Worm (Caenorhabditis elegans) whole organism, L4 larva: ENCODE data around the gene rabx-5.
A peak's percentile ranks its signal among the peaks of the same experiment; 100 is the strongest.

Experiments used
- Y48G9A.11 ChIP-seq: fragments of 200-800 bp; sonication (Bioruptor generic); IDR thresholded peaks from 2 replicates; pipeline ENCODE4 v1.3.6; 2022; ENCODE audit warnings: missing genetic modification reagents, missing genetic modification characterization, missing compliant biosample characterization
- aha-1 ChIP-seq: fragments of 150-350 bp; peaks from one replicate; lab custom pipeline; 2014; ENCODE audit warnings: missing biosample characterization, missing genetic modification characterization
- ceh-20 ChIP-seq: fragments of 200-800 bp; sonication (Bioruptor generic); IDR thresholded peaks from 2 replicates; pipeline ENCODE4 v1.3.6; 2022; ENCODE audit warnings: missing genetic modification reagents, missing genetic modification characterization, missing compliant biosample characterization
- ceh-82 ChIP-seq: sonication (generic microtip); optimal IDR thresholded peaks from 2 replicates; lab custom pipeline; 2017; ENCODE audit warnings: missing biosample characterization, missing genetic modification characterization
- cey-2 ChIP-seq: sonication (generic microtip); optimal IDR thresholded peaks from 3 replicates; lab custom pipeline; 2017; ENCODE audit warnings: missing genetic modification characterization, mild to moderate bottlenecking, missing compliant biosample characterization, antibody characterized with exemption, borderline replicate concordance; ENCODE audit not compliant: insufficient read depth
- daf-16 ChIP-seq, 3 experiments: sonication (generic microtip); optimal IDR thresholded peaks; 2 replicates each; lab custom pipeline; 2016 to 2017; ENCODE audit warnings: missing genetic modification characterization in 3 of 3, missing genetic modification reagents in 3 of 3, mild to moderate bottlenecking in 2 of 3, missing compliant biosample characterization in 2 of 3, missing biosample characterization in 1 of 3, moderate library complexity in 1 of 3
- dmd-6 ChIP-seq: fragments of 200-800 bp; sonication (Bioruptor generic); IDR thresholded peaks from 2 replicates; pipeline ENCODE4 v1.3.6; 2022; ENCODE audit warnings: missing genetic modification reagents, missing genetic modification characterization, missing compliant biosample characterization
- dpl-1 ChIP-seq: fragments of 150-350 bp; optimal IDR thresholded peaks from 2 replicates; lab custom pipeline; 2014; ENCODE audit warnings: missing biosample characterization, missing genetic modification reagents, missing genetic modification characterization
- dve-1 ChIP-seq: sonication (generic microtip); optimal IDR thresholded peaks from 2 replicates; lab custom pipeline; 2017; ENCODE audit warnings: antibody characterized with exemption, mild to moderate bottlenecking, missing genetic modification characterization, missing compliant biosample characterization; ENCODE audit not compliant: insufficient read depth
- egl-43 ChIP-seq: fragments of 200-800 bp; sonication (Bioruptor generic); IDR thresholded peaks from 2 replicates; pipeline ENCODE4 v1.3.6; 2022; ENCODE audit warnings: missing genetic modification reagents, missing genetic modification characterization, missing compliant biosample characterization
- fkh-10 ChIP-seq: fragments of 150-350 bp; optimal IDR thresholded peaks from 2 replicates; lab custom pipeline; 2014; ENCODE audit warnings: missing biosample characterization, missing genetic modification reagents, missing genetic modification characterization
- fos-1 ChIP-seq: fragments of 150-350 bp; optimal IDR thresholded peaks from 2 replicates; lab custom pipeline; 2014; ENCODE audit warnings: missing biosample characterization, missing genetic modification characterization
- hif-1 ChIP-seq, 2 experiments: sonication (generic microtip); optimal IDR thresholded peaks; 2 replicates each; lab custom pipeline; 2016 to 2017; ENCODE audit warnings: missing compliant biosample characterization in 2 of 2, missing genetic modification characterization in 2 of 2, missing genetic modification reagents in 2 of 2, missing genotype in 2 of 2, mild to moderate bottlenecking in 1 of 2
- hlh-30 ChIP-seq: sonication (generic microtip); optimal IDR thresholded peaks from 2 replicates; lab custom pipeline; 2017; ENCODE audit warnings: antibody characterized with exemption, mild to moderate bottlenecking, missing genetic modification characterization, missing compliant biosample characterization; ENCODE audit not compliant: insufficient read depth
- hmg-1.1 ChIP-seq: fragments of 200-800 bp; sonication (Bioruptor generic); IDR thresholded peaks from 2 replicates; pipeline ENCODE4 v1.3.6; 2022; ENCODE audit warnings: missing genetic modification reagents, missing genetic modification characterization, missing compliant biosample characterization
- lin-1 ChIP-seq: fragments of 200-800 bp; sonication (Bioruptor generic); IDR thresholded peaks from 2 replicates; pipeline ENCODE4 v1.3.6; 2022; ENCODE audit warnings: missing genetic modification reagents, missing genetic modification characterization, missing compliant biosample characterization
- lin-29 ChIP-seq: fragments of 200-800 bp; sonication (Bioruptor generic); IDR thresholded peaks from 2 replicates; pipeline ENCODE4 v1.3.6; 2022; ENCODE audit warnings: missing genetic modification reagents, missing genetic modification characterization, missing compliant biosample characterization
- lsy-2 ChIP-seq, 2 experiments: fragments of 150-350 bp in 1 of 2; sonication (generic microtip) in 1 of 2; optimal IDR thresholded peaks; 2 replicates each; lab custom pipeline; 2014 to 2017; ENCODE audit warnings: missing biosample characterization in 2 of 2, missing genetic modification characterization in 2 of 2
- mdl-1 ChIP-seq, 2 experiments: fragments of 150-350 bp in 1 of 2; sonication (generic microtip) in 1 of 2; optimal IDR thresholded peaks; 2 replicates each; lab custom pipeline; 2014 to 2017; ENCODE audit warnings: missing biosample characterization in 2 of 2, missing genetic modification characterization in 2 of 2
- mxl-3 ChIP-seq: fragments of 200-800 bp; sonication (Bioruptor generic); optimal IDR thresholded peaks from 2 replicates; lab custom pipeline; 2018; ENCODE audit warnings: mild to moderate bottlenecking, missing genetic modification characterization, missing compliant biosample characterization
- nhr-102 ChIP-seq: sonication (generic microtip); optimal IDR thresholded peaks from 2 replicates; lab custom pipeline; 2016; ENCODE audit warnings: mild to moderate bottlenecking, missing genetic modification characterization, moderate library complexity, missing compliant biosample characterization
- nhr-237 ChIP-seq: sonication (generic microtip); optimal IDR thresholded peaks from 2 replicates; lab custom pipeline; 2017; ENCODE audit warnings: missing biosample characterization, missing genetic modification characterization
- nhr-25 ChIP-seq: sonication (generic microtip); optimal IDR thresholded peaks from 2 replicates; lab custom pipeline; 2017; ENCODE audit warnings: missing genetic modification characterization, mild to moderate bottlenecking, missing compliant biosample characterization, antibody characterized with exemption, moderate library complexity, borderline replicate concordance; ENCODE audit not compliant: insufficient read depth
- nhr-28 ChIP-seq: fragments of 150-350 bp; optimal IDR thresholded peaks from 2 replicates; lab custom pipeline; 2014; ENCODE audit warnings: missing biosample characterization, missing genetic modification characterization
- pqm-1 ChIP-seq: sonication (generic microtip); optimal IDR thresholded peaks from 2 replicates; lab custom pipeline; 2017; ENCODE audit warnings: missing biosample characterization, missing genetic modification characterization
- sdz-12 ChIP-seq: fragments of 200-800 bp; sonication (Bioruptor generic); optimal IDR thresholded peaks from 2 replicates; lab custom pipeline; 2018; ENCODE audit warnings: mild to moderate bottlenecking, missing genetic modification characterization, missing compliant biosample characterization
- set-16 ChIP-seq: fragments of 200-800 bp; sonication (Bioruptor generic); IDR thresholded peaks from 2 replicates; pipeline ENCODE4 v1.3.6; 2022; ENCODE audit warnings: missing genetic modification reagents, missing genetic modification characterization, missing compliant biosample characterization
- snpc-1.2 ChIP-seq: fragments of 200-800 bp; sonication (Bioruptor generic); IDR thresholded peaks from 2 replicates; pipeline ENCODE4 v1.3.6; 2022; ENCODE audit warnings: missing genetic modification reagents, missing genetic modification characterization, missing compliant biosample characterization
- spr-3 ChIP-seq: fragments of 200-800 bp; sonication (Bioruptor generic); optimal IDR thresholded peaks from 2 replicates; lab custom pipeline; 2018; ENCODE audit warnings: mild to moderate bottlenecking, missing genetic modification characterization, missing compliant biosample characterization
- unc-62 ChIP-seq, 3 experiments: fragments of 150-350 bp in 1 of 3; sonication (generic microtip); optimal IDR thresholded peaks in 2 of 3; peaks in 1 of 3; 1 replicate in 1 of 3; 2 replicates in 2 of 3; lab custom pipeline; 2014 to 2017; ENCODE audit warnings: missing biosample characterization in 3 of 3, missing genetic modification characterization in 3 of 3, missing genetic modification reagents in 3 of 3, missing genotype in 1 of 3

rabx-5 gene

ce11 chrIII:10656069-10656468 lies 50.9 kb downstream of the rabx-5 start:
- no peak for TF ChIP-seq hif-1 (tag; optimal IDR thresholded peaks at IDR 0.05; lab: Kevin White, UChicago)
- peak; percentile 26 for TF ChIP-seq nhr-28 (tag; lab: Kevin White, UChicago)
- peak; percentile 57 for TF ChIP-seq pqm-1
- TF ChIP-seq dpl-1 (GFP tag; lab: Kevin White, UChicago), result peak; percentile 5
- TF ChIP-seq dmd-6 (GFP tag; lab: Robert Waterston, UW), result peak; percentile 46; the same call in 1 of the 2 replicates
- no peak for TF ChIP-seq lin-1
- TF ChIP-seq dve-1, result peak; percentile 39
- TF ChIP-seq daf-16 (GFP tag; optimal IDR thresholded peaks at IDR 0.05; lab: Kevin White, UChicago), result no peak
- TF ChIP-seq daf-16 (tag; optimal IDR thresholded peaks at IDR 0.05; lab: Kevin White, UChicago), result peak; percentile 37

- TF ChIP-seq aha-1 (tag; lab: Kevin White, UChicago) (peak; percentile 75), ceh-20 (no peak), ceh-82 (tag; lab: Kevin White, UChicago) (no peak), set-16 (GFP tag; lab: Robert Waterston, UW) (no peak), hmg-1.1 (GFP tag; lab: Robert Waterston, UW) (0 out of 2 replicates have a peak, but pooled peaks have one; percentile 18), fkh-10 (no peak), spr-3 (GFP tag; lab: Kevin White, UChicago) (no peak), snpc-1.2 (GFP tag; lab: Robert Waterston, UW) (no peak), Y48G9A.11 (GFP tag; lab: Robert Waterston, UW) (no peak), nhr-237 (no peak), egl-43 (no peak), nhr-102 (no peak), unc-62 (GFP tag; optimal IDR thresholded peaks at IDR 0.05 in 1 of 2; lab: Kevin White, UChicago) (peak in 1 of 2 experiments; percentile 7), unc-62 (tag; optimal IDR thresholded peaks at IDR 0.05; lab: Kevin White, UChicago) (no peak)
- TF ChIP-seq, all 104 proteins: peak for 3
Observed at ce11 chrIII:10657661-10658060, 52.5 kb downstream of the rabx-5 start.

ce11 chrIII:10658394-10658793 lies 53.2 kb downstream of the rabx-5 start:
- TF ChIP-seq aha-1 (tag; lab: Kevin White, UChicago), result peak; percentile 64
- no peak for TF ChIP-seq lsy-2 (tag; optimal IDR thresholded peaks at IDR 0.05; lab: Kevin White, UChicago)

ce11 chrIII:10661292-10661691 lies 56.1 kb downstream of the rabx-5 start:
- no peak for TF ChIP-seq sdz-12
- TF ChIP-seq aha-1 (tag; lab: Kevin White, UChicago), result peak; percentile 83
- TF ChIP-seq mdl-1 (tag; optimal IDR thresholded peaks at IDR 0.05; lab: Kevin White, UChicago), result peak in 1 of 2 experiments; percentile 43
- peak; percentile 41 for TF ChIP-seq nhr-25 (tag; lab: Kevin White, UChicago)
- peak; percentile 26 for TF ChIP-seq hlh-30
- TF ChIP-seq hmg-1.1 (GFP tag; lab: Robert Waterston, UW), result no peak
- TF ChIP-seq nhr-28 (tag; lab: Kevin White, UChicago), result peak; percentile 44
- TF ChIP-seq mxl-3 (GFP tag; lab: Kevin White, UChicago), result peak; percentile 28
- peak in 1 of 2 experiments; percentile 66 for TF ChIP-seq unc-62 (GFP tag; optimal IDR thresholded peaks at IDR 0.05 in 1 of 2; lab: Kevin White, UChicago)
- no peak for TF ChIP-seq unc-62 (tag; optimal IDR thresholded peaks at IDR 0.05; lab: Kevin White, UChicago)
- TF ChIP-seq cey-2 (tag; lab: Kevin White, UChicago), result no peak
- TF ChIP-seq ceh-20, result no peak
- no peak for TF ChIP-seq lin-29 (GFP tag; lab: Robert Waterston, UW)
- TF ChIP-seq fos-1 (tag; lab: Kevin White, UChicago), result no peak
